Worm (Caenorhabditis elegans) whole organism, midembryonic: Measurements from ENCODE around the gene lips-5.

Experiments used
- T22C8.4 ChIP-seq: fragments of 200-800 bp; sonication (Bioruptor generic); IDR thresholded peaks from 2 replicates; pipeline ENCODE4 v1.3.6; 2022; ENCODE audit warnings: missing genetic modification characterization, missing compliant biosample characterization
- flt-1 ChIP-seq: fragments of 200-800 bp; sonication (Bioruptor generic); IDR thresholded peaks from 2 replicates; pipeline ENCODE4 v1.3.6; 2022; ENCODE audit warnings: missing genetic modification characterization, missing compliant biosample characterization

DNA sequence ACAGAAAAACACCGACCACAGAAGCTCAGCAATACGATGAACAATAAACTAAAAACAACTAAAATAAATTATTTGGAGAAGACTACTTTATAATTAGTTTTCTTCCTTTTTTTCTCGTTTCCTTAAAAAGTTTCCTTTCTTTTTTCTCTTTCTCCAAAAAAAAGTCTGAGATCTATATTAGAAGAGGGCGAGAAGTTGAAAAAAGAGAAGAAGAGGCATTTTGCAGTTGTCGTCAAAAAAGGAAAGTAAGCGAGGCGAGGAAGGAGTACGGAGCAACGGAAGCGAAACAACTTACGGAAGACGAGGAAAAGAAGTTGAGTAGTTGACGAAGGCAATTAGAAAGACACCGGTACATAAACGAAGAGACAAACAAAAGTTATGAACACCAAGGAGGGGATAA lies 22.4 kb upstream of the lips-5 start:
- TF ChIP-seq flt-1 (no peak), T22C8.4 (GFP tag; lab: Robert Waterston, UW) (no peak)
